4 fruit fly cellular contexts compared by ENCODE assay signal in the genomic region with DNA sequence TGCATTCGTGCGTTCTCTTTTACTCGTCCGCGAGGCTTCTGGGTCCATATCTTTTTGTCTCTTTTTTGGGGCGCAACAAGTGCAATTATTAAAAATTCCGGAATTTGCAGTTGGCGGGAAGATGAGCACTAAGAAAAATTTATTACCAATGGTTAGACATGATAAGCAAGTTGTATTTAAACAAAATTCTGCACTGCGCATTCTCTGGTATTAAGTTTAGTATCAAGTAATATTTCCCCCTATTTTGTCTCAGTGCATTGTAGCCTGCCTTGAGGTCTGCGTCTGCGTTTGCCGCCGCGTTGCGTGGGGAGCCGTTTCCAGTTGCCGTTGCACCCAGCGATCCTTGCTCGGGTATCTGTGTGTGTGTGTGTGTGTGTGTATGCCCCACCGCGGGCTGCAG.
A peak's percentile ranks its signal among the peaks of the same experiment; 100 is the strongest.
TF ChIP-seq lines count a peak whose summit lies in the region.

No protein-coding gene starts in this region.

- TF ChIP-seq CTCF in whole organism, embryonic (GFP tag; optimal IDR thresholded peaks at IDR 0.05; lab: Kevin White, UChicago), result no peak

TF ChIP-seq in whole organism, embryonic, 481 proteins besides CTCF, POLR2A, EP300 and RAD21:
- TF ChIP-seq nom (GFP tag; optimal IDR thresholded peaks at IDR 0.05; lab: Kevin White, UChicago), result peak; percentile 77
- no peak for TF ChIP-seq hkb (optimal IDR thresholded peaks at IDR 0.05; lab: Kevin White, UChicago)
- TF ChIP-seq hkb (GFP tag; IDR thresholded peaks at IDR 0.05; lab: Robert Waterston, UW), result no peak
- TF ChIP-seq Dfd (GFP tag; optimal IDR thresholded peaks at IDR 0.05; lab: Kevin White, UChicago), result peak in 1 of 2 experiments; percentile 60
- TF ChIP-seq Drgx (GFP tag; IDR thresholded peaks at IDR 0.05; lab: Robert Waterston, UW), result 0 out of 2 replicates have a peak, but pooled peaks have one; percentile 18
- TF ChIP-seq lbe (GFP tag; optimal IDR thresholded peaks at IDR 0.05; lab: Kevin White, UChicago), result peak; percentile 42
- peak; percentile 36 for TF ChIP-seq sens (GFP tag; lab: Kevin White, UChicago)
- TF ChIP-seq CG6854 (GFP tag; optimal IDR thresholded peaks at IDR 0.05; lab: Kevin White, UChicago), result no peak
- peak; percentile 30 for TF ChIP-seq corto (GFP tag; optimal IDR thresholded peaks at IDR 0.05; lab: Kevin White, UChicago)
TF ChIP-seq in whole organism, embryonic: peak in this region for 6.

TF ChIP-seq in whole organism, prepupa, 60 proteins besides CTCF, POLR2A, EP300 and RAD21 (continues in another document):
- TF ChIP-seq Ets21C (GFP tag; optimal IDR thresholded peaks at IDR 0.05; lab: Kevin White, UChicago) (peak; percentile 50), Hr4 (GFP tag; optimal IDR thresholded peaks at IDR 0.05; lab: Kevin White, UChicago) (peak; percentile 7), fd85E (GFP tag; optimal IDR thresholded peaks at IDR 0.05; lab: Kevin White, UChicago) (peak; percentile 47), Blimp-1 (GFP tag; optimal IDR thresholded peaks at IDR 0.05; lab: Kevin White, UChicago) (peak; percentile 39), Eip78C (GFP tag; lab: Kevin White, UChicago) (peak; percentile 92), CG10669 (GFP tag; optimal IDR thresholded peaks at IDR 0.05; lab: Kevin White, UChicago) (peak; percentile 75), Sox14 (GFP tag; optimal IDR thresholded peaks at IDR 0.05; lab: Kevin White, UChicago) (peak; percentile 63), CG3919 (GFP tag; optimal IDR thresholded peaks at IDR 0.05; lab: Kevin White, UChicago) (peak; percentile 78), ss (GFP tag; optimal IDR thresholded peaks at IDR 0.05; lab: Kevin White, UChicago) (peak; percentile 63 to 76), CG8119 (GFP tag; IDR thresholded peaks at IDR 0.05; lab: Robert Waterston, UW) (0 out of 3 replicates have a peak, but pooled peaks have one; percentile 43), CG6792 (GFP tag; optimal IDR thresholded peaks at IDR 0.05; lab: Kevin White, UChicago) (peak; percentile 68), Eip75B (GFP tag; optimal IDR thresholded peaks at IDR 0.05; lab: Kevin White, UChicago) (peak; percentile 81), cyc (GFP tag; optimal IDR thresholded peaks at IDR 0.05; lab: Kevin White, UChicago) (peak; percentile 80), CG32006 (GFP tag; optimal IDR thresholded peaks at IDR 0.05; lab: Kevin White, UChicago) (peak; percentile 57), topi (GFP tag; optimal IDR thresholded peaks at IDR 0.05; lab: Kevin White, UChicago) (peak; percentile 80), vri (GFP tag; optimal IDR thresholded peaks at IDR 0.05; lab: Kevin White, UChicago) (peak; percentile 67), CG6808 (GFP tag; optimal IDR thresholded peaks at IDR 0.05; lab: Kevin White, UChicago) (peak; percentile 62), OdsH (GFP tag; optimal IDR thresholded peaks at IDR 0.05; lab: Kevin White, UChicago) (peak; percentile 40), CG4318 (GFP tag; optimal IDR thresholded peaks at IDR 0.05; lab: Kevin White, UChicago) (no peak), CG6854 (GFP tag; optimal IDR thresholded peaks at IDR 0.05; lab: Kevin White, UChicago) (peak; percentile 49), CG11294 (GFP tag; IDR thresholded peaks at IDR 0.05; lab: Robert Waterston, UW) (no peak), pdm3 (GFP tag; optimal IDR thresholded peaks at IDR 0.05; lab: Kevin White, UChicago) (peak; percentile 73), Gug (GFP tag; IDR thresholded peaks at IDR 0.05; lab: Robert Waterston, UW) (no peak), CG10631 (GFP tag; optimal IDR thresholded peaks at IDR 0.05; lab: Kevin White, UChicago) (peak; percentile 58), CG15336 (GFP tag; IDR thresholded peaks at IDR 0.05; lab: Robert Waterston, UW) (0 out of 2 replicates have a peak, but pooled peaks have one; percentile 31)

TF ChIP-seq in whole organism, pupa, 21 proteins besides CTCF, POLR2A, EP300 and RAD21:
- TF ChIP-seq CG8159 (tag; optimal IDR thresholded peaks at IDR 0.05; lab: Kevin White, UChicago) (peak; percentile 79), CG15710 (tag; optimal IDR thresholded peaks at IDR 0.05; lab: Kevin White, UChicago) (peak; percentile 62), D1 (tag; optimal IDR thresholded peaks at IDR 0.05; lab: Kevin White, UChicago) (peak; percentile 60), CG10348 (GFP tag; IDR thresholded peaks at IDR 0.05; lab: Robert Waterston, UW) (no peak), CG34367 (tag; optimal IDR thresholded peaks at IDR 0.05; lab: Kevin White, UChicago) (peak; percentile 48), CG32121 (GFP tag; IDR thresholded peaks at IDR 0.05; lab: Robert Waterston, UW) (no peak), CG12605 (GFP tag; IDR thresholded peaks at IDR 0.05; lab: Robert Waterston, UW) (no peak), Snoo (tag; optimal IDR thresholded peaks at IDR 0.05; lab: Kevin White, UChicago) (peak; percentile 63), CG14655 (GFP tag; optimal IDR thresholded peaks at IDR 0.05; lab: Kevin White, UChicago) (peak; percentile 67), Pif1A (GFP tag; optimal IDR thresholded peaks at IDR 0.05; lab: Kevin White, UChicago) (peak; percentile 66), fd96Ca (GFP tag; IDR thresholded peaks at IDR 0.05; lab: Robert Waterston, UW) (peak; percentile 67; the same call in 2 of the 3 replicates), Pif1B (GFP tag; optimal IDR thresholded peaks at IDR 0.05; lab: Kevin White, UChicago) (peak; percentile 59), rn (GFP tag; IDR thresholded peaks at IDR 0.05; lab: Robert Waterston, UW) (no peak), EcR (GFP tag; optimal IDR thresholded peaks at IDR 0.05; lab: Kevin White, UChicago) (peak; percentile 24), CG8301 (tag; optimal IDR thresholded peaks at IDR 0.05; lab: Kevin White, UChicago) (peak; percentile 57), gl (tag; optimal IDR thresholded peaks at IDR 0.05; lab: Kevin White, UChicago) (peak; percentile 38), CG9948 (tag; optimal IDR thresholded peaks at IDR 0.05; lab: Kevin White, UChicago) (peak; percentile 72), CG13204 (GFP tag; optimal IDR thresholded peaks at IDR 0.05; lab: Kevin White, UChicago) (peak; percentile 78), Ets98B (GFP tag; IDR thresholded peaks at IDR 0.05; lab: Robert Waterston, UW) (no peak), CG4496 (GFP tag; IDR thresholded peaks at IDR 0.05; lab: Robert Waterston, UW) (peak; percentile 52; the same call in 2 of the 3 replicates), CG17806 (tag; optimal IDR thresholded peaks at IDR 0.05; lab: Kevin White, UChicago) (peak; percentile 72)

TF ChIP-seq in whole organism, wandering third instar larva, 38 proteins besides CTCF, POLR2A, EP300 and RAD21:
- TF ChIP-seq dmrt93B (GFP tag; optimal IDR thresholded peaks at IDR 0.05; lab: Kevin White, UChicago) (peak; percentile 50), OdsH (GFP tag; optimal IDR thresholded peaks at IDR 0.05; lab: Kevin White, UChicago) (peak; percentile 68), GATAd (GFP tag; optimal IDR thresholded peaks at IDR 0.05; lab: Kevin White, UChicago) (no peak), h (GFP tag; optimal IDR thresholded peaks at IDR 0.05; lab: Kevin White, UChicago) (peak; percentile 77), HLH106 (tag; optimal IDR thresholded peaks at IDR 0.05; lab: Kevin White, UChicago) (peak; percentile 78), Hr83 (GFP tag; optimal IDR thresholded peaks at IDR 0.05; lab: Kevin White, UChicago; ENCODE audit: poor library complexity, severe bottlenecking) (peak; percentile 2), Dif (GFP tag; optimal IDR thresholded peaks at IDR 0.05; lab: Kevin White, UChicago; ENCODE audit: partially characterized antibody) (no peak), sage (GFP tag; optimal IDR thresholded peaks at IDR 0.05; lab: Kevin White, UChicago) (no peak), CG9705 (GFP tag; optimal IDR thresholded peaks at IDR 0.05; lab: Kevin White, UChicago) (peak; percentile 73), woc (GFP tag; optimal IDR thresholded peaks at IDR 0.05; lab: Kevin White, UChicago) (peak; percentile 76), Sp1 (GFP tag; optimal IDR thresholded peaks at IDR 0.05; lab: Kevin White, UChicago) (peak; percentile 77), Abd-B (GFP tag; optimal IDR thresholded peaks at IDR 0.05; lab: Kevin White, UChicago) (no peak), Hnf4 (GFP tag; optimal IDR thresholded peaks at IDR 0.05; lab: Kevin White, UChicago) (peak; percentile 70), tai (GFP tag; optimal IDR thresholded peaks at IDR 0.05; lab: Kevin White, UChicago) (peak; percentile 33), dl (GFP tag; optimal IDR thresholded peaks at IDR 0.05; lab: Kevin White, UChicago; ENCODE audit: insufficient read depth in 1 of 2, partially characterized antibody in 2 of 2) (no peak), br (GFP tag; optimal IDR thresholded peaks at IDR 0.05; lab: Kevin White, UChicago) (peak; percentile 71), ey (GFP tag; optimal IDR thresholded peaks at IDR 0.05; lab: Kevin White, UChicago) (peak; percentile 71), foxo (GFP tag; optimal IDR thresholded peaks at IDR 0.05; lab: Kevin White, UChicago) (peak in 1 of 2 experiments; percentile 75), fru (GFP tag; optimal IDR thresholded peaks at IDR 0.05; lab: Kevin White, UChicago) (peak; percentile 80), Jra (GFP tag; optimal IDR thresholded peaks at IDR 0.05; lab: Kevin White, UChicago) (no peak), psq (GFP tag; optimal IDR thresholded peaks at IDR 0.05; lab: Kevin White, UChicago) (peak; percentile 73), dsf (GFP tag; optimal IDR thresholded peaks at IDR 0.05; lab: Kevin White, UChicago; ENCODE audit: borderline replicate concordance) (no peak), rgr (GFP tag; optimal IDR thresholded peaks at IDR 0.05; lab: Kevin White, UChicago) (peak; percentile 59), Dfd (GFP tag; optimal IDR thresholded peaks at IDR 0.05; lab: Kevin White, UChicago) (no peak), Rel (GFP tag; optimal IDR thresholded peaks at IDR 0.05; lab: Kevin White, UChicago) (no peak), Rel (tag; optimal IDR thresholded peaks at IDR 0.05; lab: Kevin White, UChicago) (no peak), Myc (optimal IDR thresholded peaks at IDR 0.05; lab: Kevin White, UChicago) (no peak)
